Fruit fly (Drosophila melanogaster) whole organism, embryonic: ENCODE measurements around the gene dib.

Experiments
- Ada2b ChIP-seq: fragments of 200-800 bp; sonication (Bioruptor generic); IDR thresholded peaks from 2 replicates; pipeline ENCODE4 v1.3.6; 2022; ENCODE audit warnings: missing biosample characterization, missing genetic modification characterization
- Antp ChIP-seq: fragments of 200-800 bp; sonication (Bioruptor generic); optimal IDR thresholded peaks from 3 replicates; lab custom pipeline; 2016; ENCODE audit warnings: missing biosample characterization, missing genetic modification characterization
- Atf-2 ChIP-seq: fragments of 200-800 bp; sonication (Bioruptor generic); optimal IDR thresholded peaks from 2 replicates; lab custom pipeline; 2016; ENCODE audit warnings: missing biosample characterization, missing genetic modification characterization
- CG10209 ChIP-seq: fragments of 200-800 bp; sonication (Bioruptor generic); optimal IDR thresholded peaks from 3 replicates; lab custom pipeline; 2017; ENCODE audit warnings: missing biosample characterization, mild to moderate bottlenecking, missing genetic modification characterization, missing genetic modification reagents
- CG10462 ChIP-seq: fragments of 200-800 bp; sonication (Bioruptor generic); optimal IDR thresholded peaks from 2 replicates; lab custom pipeline; 2016; ENCODE audit warnings: missing biosample characterization, missing genetic modification characterization
- CG11695 ChIP-seq: fragments of 200-800 bp; sonication (Bioruptor generic); IDR thresholded peaks from 3 replicates; pipeline ENCODE4 v1.3.6; 2022; ENCODE audit warnings: missing biosample characterization, missing genetic modification characterization
- CG12942 ChIP-seq: fragments of 200-800 bp; sonication (Bioruptor generic); optimal IDR thresholded peaks from 3 replicates; lab custom pipeline; 2016; ENCODE audit warnings: missing biosample characterization, missing genetic modification characterization
- CG13894 ChIP-seq: fragments of 200-800 bp; sonication (Bioruptor generic); optimal IDR thresholded peaks from 3 replicates; lab custom pipeline; 2018; ENCODE audit warnings: missing biosample characterization, mild to moderate bottlenecking, missing genetic modification characterization, moderate library complexity
- CG15011 ChIP-seq: fragments of 200-800 bp; sonication (Bioruptor generic); optimal IDR thresholded peaks from 3 replicates; lab custom pipeline; 2018; ENCODE audit warnings: missing biosample characterization, mild to moderate bottlenecking, missing genetic modification characterization
- CG16863 ChIP-seq: fragments of 200-800 bp; sonication (Bioruptor generic); optimal IDR thresholded peaks from 3 replicates; lab custom pipeline; 2016; ENCODE audit warnings: missing biosample characterization, missing genetic modification characterization
- CG17568 ChIP-seq: fragments of 200-800 bp; sonication (Bioruptor generic); optimal IDR thresholded peaks from 2 replicates; lab custom pipeline; 2018; ENCODE audit warnings: missing biosample characterization, mild to moderate bottlenecking, missing genetic modification characterization, moderate library complexity
- CG30431 ChIP-seq: fragments of 200-800 bp; sonication (Bioruptor generic); optimal IDR thresholded peaks from 2 replicates; lab custom pipeline; 2017; ENCODE audit warnings: missing biosample characterization, missing genetic modification characterization
- CG32772 ChIP-seq: fragments of 200-800 bp; sonication (Bioruptor generic); IDR thresholded peaks from 2 replicates; pipeline ENCODE4 v1.3.6; 2022; ENCODE audit warnings: missing biosample characterization, missing genetic modification characterization
- CG3407 ChIP-seq: fragments of 200-800 bp; sonication (Bioruptor generic); optimal IDR thresholded peaks from 2 replicates; lab custom pipeline; 2018; ENCODE audit warnings: missing biosample characterization, mild to moderate bottlenecking, missing genetic modification characterization
- CG4328 ChIP-seq: fragments of 200-800 bp; sonication (Bioruptor generic); optimal IDR thresholded peaks from 3 replicates; lab custom pipeline; 2017; ENCODE audit warnings: missing biosample characterization, missing genetic modification reagents, missing genetic modification characterization
- CG4404 ChIP-seq: fragments of 200-800 bp; sonication (Bioruptor generic); IDR thresholded peaks from 2 replicates; pipeline ENCODE4 v1.3.6; 2022; ENCODE audit warnings: missing biosample characterization, missing genetic modification characterization
- CG5180 ChIP-seq: fragments of 200-800 bp; sonication (Bioruptor generic); optimal IDR thresholded peaks from 3 replicates; lab custom pipeline; 2017; ENCODE audit warnings: missing biosample characterization, missing genetic modification characterization, mild to moderate bottlenecking, moderate library complexity, missing genetic modification reagents
- CG6175 ChIP-seq: fragments of 200-800 bp; sonication (Bioruptor generic); IDR thresholded peaks from 3 replicates; pipeline ENCODE4 v1.3.6; 2022; ENCODE audit warnings: missing biosample characterization, missing genetic modification characterization
- CG7786 ChIP-seq: fragments of 200-800 bp; sonication (Bioruptor generic); optimal IDR thresholded peaks from 2 replicates; lab custom pipeline; 2016; ENCODE audit warnings: missing biosample characterization, missing genetic modification characterization
- CG8388 ChIP-seq: fragments of 200-800 bp; sonication (Bioruptor generic); optimal IDR thresholded peaks from 2 replicates; lab custom pipeline; 2019; ENCODE audit warnings: missing biosample characterization, mild to moderate bottlenecking, missing genetic modification characterization, moderate library complexity
- CG8924 ChIP-seq: fragments of 200-800 bp; optimal IDR thresholded peaks from 3 replicates; lab custom pipeline; 2019; ENCODE audit warnings: missing biosample characterization, mild to moderate bottlenecking, missing genetic modification characterization, moderate library complexity
- CG9215 ChIP-seq: fragments of 200-800 bp; sonication (Bioruptor generic); IDR thresholded peaks from 2 replicates; pipeline ENCODE4 v1.3.6; 2022; ENCODE audit warnings: missing biosample characterization, missing genetic modification characterization
- CrebB ChIP-seq: fragments of 200-800 bp; sonication (Bioruptor generic); optimal IDR thresholded peaks from 3 replicates; lab custom pipeline; 2018; ENCODE audit warnings: missing biosample characterization, mild to moderate bottlenecking, missing genetic modification characterization
- D ChIP-seq, 2 experiments: fragments of 200-800 bp in 1 of 2; fragments of >200 bp in 1 of 2; sonication (Bioruptor generic) in 1 of 2; optimal IDR thresholded peaks; 2 replicates in 1 of 2; 3 replicates in 1 of 2; lab custom pipeline; 2017; ENCODE audit warnings: mild to moderate bottlenecking in 1 of 2, missing biosample characterization in 1 of 2, missing genetic modification characterization in 1 of 2, missing genetic modification reagents in 1 of 2
- Jarid2 ChIP-seq: fragments of 200-800 bp; sonication (Bioruptor generic); optimal IDR thresholded peaks from 3 replicates; lab custom pipeline; 2017; ENCODE audit warnings: mild to moderate bottlenecking, missing biosample characterization, missing genetic modification reagents, missing genetic modification characterization
- Kr ChIP-seq: fragments of 200-800 bp; sonication (Bioruptor generic); optimal IDR thresholded peaks from 2 replicates; lab custom pipeline; 2017; ENCODE audit warnings: missing biosample characterization, mild to moderate bottlenecking, missing genetic modification characterization
- Lpt ChIP-seq: fragments of >200 bp; optimal IDR thresholded peaks from 2 replicates; lab custom pipeline; 2018; ENCODE audit warnings: missing biosample characterization, missing genetic modification characterization
- MBD-R2 ChIP-seq: fragments of 200-800 bp; sonication (Bioruptor generic); IDR thresholded peaks from 2 replicates; pipeline ENCODE4 v1.3.6; 2022; ENCODE audit warnings: missing biosample characterization, missing genetic modification characterization
- MESR4 ChIP-seq: fragments of 200-800 bp; sonication (Bioruptor generic); optimal IDR thresholded peaks from 2 replicates; lab custom pipeline; 2018; ENCODE audit warnings: missing biosample characterization, mild to moderate bottlenecking, missing genetic modification characterization, moderate library complexity
- Poxn ChIP-seq: fragments of 200-800 bp; sonication (Bioruptor generic); IDR thresholded peaks from 2 replicates; pipeline ENCODE4 v1.3.6; 2022; ENCODE audit warnings: missing biosample characterization, missing genetic modification characterization
- Sin3A ChIP-seq: fragments of >200 bp; optimal IDR thresholded peaks from 2 replicates; lab custom pipeline; 2018
- aop ChIP-seq: fragments of 200-800 bp; sonication (Bioruptor generic); IDR thresholded peaks from 2 replicates; pipeline ENCODE4 v1.3.6; 2022; ENCODE audit warnings: missing biosample characterization, missing genetic modification characterization
- ara ChIP-seq: fragments of 200-800 bp; sonication (Bioruptor generic); IDR thresholded peaks from 2 replicates; pipeline ENCODE4 v1.3.6; 2022; ENCODE audit warnings: missing biosample characterization, missing genetic modification characterization
- bigmax ChIP-seq: fragments of 200-800 bp; sonication (Bioruptor generic); optimal IDR thresholded peaks from 2 replicates; lab custom pipeline; 2018; ENCODE audit warnings: missing biosample characterization, mild to moderate bottlenecking, missing genetic modification characterization
- bowl ChIP-seq: fragments of 200-800 bp; sonication (Bioruptor generic); IDR thresholded peaks from 2 replicates; pipeline ENCODE4 v1.3.6; 2022; ENCODE audit warnings: missing biosample characterization, missing genetic modification characterization
- bsh ChIP-seq, 2 experiments: fragments of 200-800 bp; sonication (Bioruptor generic); optimal IDR thresholded peaks; 2 replicates each; lab custom pipeline; 2017 to 2018; ENCODE audit warnings: mild to moderate bottlenecking in 2 of 2, missing biosample characterization in 2 of 2, missing genetic modification characterization in 2 of 2, moderate library complexity in 1 of 2
- cas ChIP-seq: fragments of 200-800 bp; sonication (Bioruptor generic); IDR thresholded peaks from 2 replicates; pipeline ENCODE4 v1.3.6; 2022; ENCODE audit warnings: missing biosample characterization, missing genetic modification characterization
- chif ChIP-seq, 2 experiments: fragments of 200-800 bp; sonication (Bioruptor generic); optimal IDR thresholded peaks; 3 replicates each; lab custom pipeline; 2016; ENCODE audit warnings: missing biosample characterization in 2 of 2, missing genetic modification characterization in 2 of 2
- ewg ChIP-seq: fragments of 200-800 bp; sonication (Bioruptor generic); optimal IDR thresholded peaks from 3 replicates; lab custom pipeline; 2017; ENCODE audit warnings: mild to moderate bottlenecking, missing biosample characterization, missing genetic modification reagents, missing genetic modification characterization
- fd64A ChIP-seq: fragments of 200-800 bp; sonication (Bioruptor generic); optimal IDR thresholded peaks from 3 replicates; lab custom pipeline; 2018; ENCODE audit warnings: missing biosample characterization, mild to moderate bottlenecking, missing genetic modification characterization
- grn ChIP-seq: fragments of 200-800 bp; sonication (Bioruptor generic); optimal IDR thresholded peaks from 3 replicates; lab custom pipeline; 2017; ENCODE audit warnings: missing biosample characterization, missing genetic modification characterization
- gsb-n ChIP-seq: fragments of 200-800 bp; sonication (Bioruptor generic); optimal IDR thresholded peaks from 3 replicates; lab custom pipeline; 2018; ENCODE audit warnings: missing biosample characterization, mild to moderate bottlenecking, missing genetic modification characterization
- lbe ChIP-seq: fragments of 200-800 bp; sonication (Bioruptor generic); optimal IDR thresholded peaks from 2 replicates; lab custom pipeline; 2016; ENCODE audit warnings: missing biosample characterization, mild to moderate bottlenecking, missing genetic modification characterization
- mam ChIP-seq: fragments of 200-800 bp; sonication (Bioruptor generic); optimal IDR thresholded peaks from 3 replicates; lab custom pipeline; 2016; ENCODE audit warnings: missing biosample characterization, missing genetic modification characterization
- pan ChIP-seq, 4 experiments: fragments of >200 bp in 3 of 4; fragments of 200-800 bp in 1 of 4; sonication (Bioruptor generic) in 1 of 4; optimal IDR thresholded peaks in 3 of 4; IDR thresholded peaks in 1 of 4; 2 replicates each; pipeline versions ENCODE4 v1.3.6 to Lab custom; 2017 to 2022; ENCODE audit warnings: missing biosample characterization in 2 of 4, missing genetic modification characterization in 2 of 4, mixed read lengths in 1 of 4
- pnt ChIP-seq: fragments of 200-800 bp; sonication (Bioruptor generic); optimal IDR thresholded peaks from 3 replicates; lab custom pipeline; 2016; ENCODE audit warnings: missing biosample characterization, missing genetic modification characterization
- ranshi ChIP-seq: fragments of 200-800 bp; sonication (Bioruptor generic); IDR thresholded peaks from 2 replicates; pipeline ENCODE4 v1.3.6; 2022; ENCODE audit warnings: missing biosample characterization, missing genetic modification characterization
- salm ChIP-seq: fragments of 200-800 bp; sonication (Bioruptor generic); optimal IDR thresholded peaks from 2 replicates; lab custom pipeline; 2018; ENCODE audit warnings: missing biosample characterization, mild to moderate bottlenecking, missing genetic modification characterization
- shn ChIP-seq: fragments of 200-800 bp; sonication (Bioruptor generic); optimal IDR thresholded peaks from 3 replicates; lab custom pipeline; 2016; ENCODE audit warnings: missing biosample characterization, missing genetic modification characterization
- so ChIP-seq: fragments of 200-800 bp; sonication (Bioruptor generic); IDR thresholded peaks from 3 replicates; pipeline ENCODE4 v1.3.6; 2022; ENCODE audit warnings: missing biosample characterization, missing genetic modification characterization
- unc-4 ChIP-seq: fragments of 200-800 bp; sonication (Bioruptor generic); IDR thresholded peaks from 2 replicates; pipeline ENCODE4 v1.3.6; 2022; ENCODE audit warnings: missing biosample characterization, missing genetic modification characterization; ENCODE audit not compliant: partially characterized antibody

The dib gene

dm6 chr3L:4070996-4071379 lies 8.9 kb downstream of the dib start (continued):
- no peak for TF ChIP-seq Antp (GFP tag; lab: Kevin White, UChicago)
- TF ChIP-seq Sin3A (lab: Kevin White, UChicago): no peak
- no peak for TF ChIP-seq bigmax
- no peak for TF ChIP-seq mam (GFP tag; lab: Kevin White, UChicago)
- TF ChIP-seq CG8388 (GFP tag; lab: Kevin White, UChicago): peak; percentile 37
- TF ChIP-seq CG9215 (GFP tag; lab: Robert Waterston, UW): peak; percentile 41; the same call in 1 of the 2 replicates
- no peak for TF ChIP-seq Jarid2
- TF ChIP-seq MBD-R2 (GFP tag; lab: Robert Waterston, UW): peak; percentile 34
- TF ChIP-seq shn (GFP tag; lab: Kevin White, UChicago): peak; percentile 18
- no peak for TF ChIP-seq CG10462 (GFP tag; lab: Kevin White, UChicago)
- TF ChIP-seq bsh (GFP tag; optimal IDR thresholded peaks at IDR 0.05; lab: Kevin White, UChicago): peak; percentile 76
- TF ChIP-seq so (GFP tag; lab: Robert Waterston, UW): peak; percentile 8; the same call in 1 of the 3 replicates
- TF ChIP-seq CG17568 (GFP tag; lab: Kevin White, UChicago): peak; percentile 4
- TF ChIP-seq pnt: peak; percentile 20
- peak; percentile 75 for TF ChIP-seq ara
- no peak for TF ChIP-seq CG4328 (GFP tag; lab: Kevin White, UChicago)
- TF ChIP-seq CG30431 (GFP tag; lab: Kevin White, UChicago): peak; percentile 57
- TF ChIP-seq Poxn: peak; percentile 37; the same call in 1 of the 2 replicates
- no peak for TF ChIP-seq CG12942
- TF ChIP-seq Lpt (GFP tag; lab: Kevin White, UChicago): no peak
- no peak for TF ChIP-seq D (optimal IDR thresholded peaks at IDR 0.05; lab: Kevin White, UChicago)
- TF ChIP-seq D (GFP tag; optimal IDR thresholded peaks at IDR 0.05; lab: Kevin White, UChicago): no peak
- TF ChIP-seq cas (GFP tag; lab: Robert Waterston, UW): no peak
- TF ChIP-seq salm (tag; lab: Kevin White, UChicago): no peak
- peak; percentile 79 for TF ChIP-seq CG11695 (GFP tag; lab: Robert Waterston, UW)
- peak; percentile 69 for TF ChIP-seq CG32772
- no peak for TF ChIP-seq Atf-2
- TF ChIP-seq Ada2b (GFP tag; lab: Robert Waterston, UW): peak; percentile 83
- peak in 1 of 2 experiments; percentile 2 for TF ChIP-seq chif (GFP tag; optimal IDR thresholded peaks at IDR 0.05; lab: Kevin White, UChicago)
- TF ChIP-seq CG7786: peak; percentile 26
- TF ChIP-seq CG3407: no peak
- TF ChIP-seq aop (GFP tag; lab: Robert Waterston, UW): 0 out of 2 replicates have a peak, but pooled peaks have one; percentile 33
- TF ChIP-seq CG6175 (GFP tag; lab: Robert Waterston, UW): no peak
- TF ChIP-seq CG4404 (GFP tag; lab: Robert Waterston, UW): peak; percentile 6; the same call in 1 of the 2 replicates
- peak; percentile 83 for TF ChIP-seq ranshi (GFP tag; lab: Robert Waterston, UW)
- TF ChIP-seq MESR4 (GFP tag; lab: Kevin White, UChicago): no peak
- TF ChIP-seq CG10209 (GFP tag; lab: Kevin White, UChicago): no peak
- TF ChIP-seq CG16863 (GFP tag; lab: Kevin White, UChicago): no peak
- no peak for TF ChIP-seq gsb-n (tag; lab: Kevin White, UChicago)
- TF ChIP-seq unc-4 (GFP tag; lab: Robert Waterston, UW): no peak
- TF ChIP-seq lbe (GFP tag; lab: Kevin White, UChicago): peak; percentile 62
- TF ChIP-seq CG15011 (GFP tag; lab: Kevin White, UChicago): no peak
- no peak for TF ChIP-seq grn (GFP tag; lab: Kevin White, UChicago)
- TF ChIP-seq pan (optimal IDR thresholded peaks at IDR 0.05; lab: Kevin White, UChicago): no peak
- TF ChIP-seq pan (GFP tag; optimal IDR thresholded peaks at IDR 0.05 in 1 of 2, IDR thresholded peaks at IDR 0.05 in 1 of 2): peak in 1 of 2 experiments; percentile 81
- TF ChIP-seq bowl (GFP tag; lab: Robert Waterston, UW): peak; percentile 29; the same call in 1 of the 2 replicates
- TF ChIP-seq fd64A (GFP tag; lab: Kevin White, UChicago): no peak
- TF ChIP-seq CrebB: no peak
- TF ChIP-seq Kr (GFP tag; lab: Kevin White, UChicago): no peak
- TF ChIP-seq CG13894 (tag; lab: Kevin White, UChicago): no peak
- TF ChIP-seq ewg: peak; percentile 71
- TF ChIP-seq CG5180 (GFP tag; lab: Kevin White, UChicago): no peak
- TF ChIP-seq CG8924 (tag; lab: Kevin White, UChicago): no peak
